Worm (Caenorhabditis elegans) whole organism, L4 larva: ENCODE data around the gene Y46G5A.38.

Source experiments
- egl-27 ChIP-seq: sonication (generic microtip); optimal IDR thresholded peaks from 3 replicates; lab custom pipeline; 2017; ENCODE audit warnings: missing biosample characterization, missing genetic modification reagents, missing genetic modification characterization
- fos-1 ChIP-seq: fragments of 150-350 bp; optimal IDR thresholded peaks from 2 replicates; lab custom pipeline; 2014; ENCODE audit warnings: missing biosample characterization, missing genetic modification characterization
- pha-4 ChIP-seq, 2 experiments: fragments of 150-350 bp in 1 of 2; fragments of 200-800 bp in 1 of 2; sonication (Bioruptor generic) in 1 of 2; IDR thresholded peaks in 1 of 2; optimal IDR thresholded peaks in 1 of 2; 2 replicates each; pipeline versions ENCODE4 v1.3.6 to Lab custom; 2014 to 2022; ENCODE audit warnings: missing genetic modification characterization in 2 of 2, missing genetic modification reagents in 2 of 2, missing biosample characterization in 1 of 2, missing compliant biosample characterization in 1 of 2

DNA sequence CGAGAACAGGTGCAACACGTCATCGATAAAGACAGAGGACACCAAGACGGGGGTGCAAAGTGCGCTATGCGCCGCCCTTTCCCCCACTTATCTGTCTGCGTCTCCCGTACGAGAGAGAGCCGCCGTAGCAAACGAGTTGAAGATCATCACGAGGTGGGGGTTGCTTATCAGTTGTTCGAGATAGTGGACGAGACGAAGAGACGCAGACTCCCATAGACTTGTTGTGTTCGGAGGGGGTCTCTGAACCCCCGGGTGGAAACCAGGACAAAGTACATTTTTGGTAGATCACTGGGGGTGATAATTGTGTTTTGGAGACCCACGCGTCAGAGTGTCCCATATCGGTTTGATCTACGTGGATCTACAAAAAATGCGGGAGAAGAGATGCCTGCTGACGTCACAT, 28.0 kb upstream of the Y46G5A.38 start:
- no peak for TF ChIP-seq egl-27 (tag; lab: Kevin White, UChicago)
- no peak for TF ChIP-seq fos-1 (tag; lab: Kevin White, UChicago)
- TF ChIP-seq pha-4 (GFP tag; IDR thresholded peaks at IDR 0.05; lab: Robert Waterston, UW) = peak; percentile 78
- TF ChIP-seq pha-4 (tag; optimal IDR thresholded peaks at IDR 0.05; lab: Kevin White, UChicago) = no peak
